Fruit fly (Drosophila melanogaster) Kc167 (cell line): ENCODE measurements around the gene CG34051.

Experiments used
- Myc ChIP-seq: fragments of >200 bp; optimal IDR thresholded peaks from 2 replicates; lab custom pipeline; 2017; ENCODE audit warnings: missing external identifiers
- Sin3A ChIP-seq: fragments of >200 bp; optimal IDR thresholded peaks from 2 replicates; lab custom pipeline; 2018; ENCODE audit warnings: missing external identifiers
- psq ChIP-seq: fragments of >200 bp; optimal IDR thresholded peaks from 2 replicates; lab custom pipeline; 2017; ENCODE audit warnings: missing external identifiers

dm6 chr2L:19952221-19952620 is 8.6 kb downstream of the CG34051 start:
- TF ChIP-seq psq (lab: Kevin White, UChicago) (no peak), Myc (no peak), Sin3A (lab: Kevin White, UChicago) (no peak)
